Worm (Caenorhabditis elegans) whole organism, young adult: ENCODE data around the gene F45F2.10.

ENCODE experiments used
- Y56A3A.18 ChIP-seq: fragments of 200-800 bp; sonication (Bioruptor generic); IDR thresholded peaks from 2 replicates; pipeline ENCODE4 v1.3.6; 2022; ENCODE audit warnings: missing genetic modification reagents, missing genetic modification characterization, missing compliant biosample characterization
- ama-1 ChIP-seq, 3 experiments: fragments of 150-350 bp in 1 of 3; sonication (generic microtip) in 2 of 3; optimal IDR thresholded peaks; 2 replicates each; lab custom pipeline; 2014 to 2018; ENCODE audit warnings: missing biosample characterization in 2 of 3, missing genetic modification characterization in 2 of 3, missing genetic modification reagents in 2 of 3
- athp-1 ChIP-seq: sonication (generic microtip); optimal IDR thresholded peaks from 2 replicates; lab custom pipeline; 2017; ENCODE audit warnings: mild to moderate bottlenecking, missing genetic modification characterization, missing compliant biosample characterization
- madf-10 ChIP-seq: sonication (generic microtip); optimal IDR thresholded peaks from 2 replicates; lab custom pipeline; 2016; ENCODE audit warnings: mild to moderate bottlenecking, missing genetic modification characterization, missing compliant biosample characterization
- nfya-2 ChIP-seq: fragments of 200-800 bp; sonication (Bioruptor generic); IDR thresholded peaks from 2 replicates; pipeline ENCODE4 v1.3.6; 2022; ENCODE audit warnings: missing genetic modification reagents, missing genetic modification characterization, missing compliant biosample characterization
- nhr-120 ChIP-seq: fragments of 200-800 bp; sonication (Bioruptor generic); IDR thresholded peaks from 2 replicates; pipeline ENCODE4 v1.3.6; 2022; ENCODE audit warnings: missing genetic modification characterization, missing compliant biosample characterization
- pha-4 ChIP-seq: fragments of 150-350 bp; sonication (generic microtip); optimal IDR thresholded peaks from 2 replicates; lab custom pipeline; 2014; ENCODE audit warnings: missing biosample characterization, missing genetic modification reagents, missing genetic modification characterization
- ztf-18 ChIP-seq: sonication (generic microtip); optimal IDR thresholded peaks from 2 replicates; lab custom pipeline; 2016; ENCODE audit warnings: missing genotype, mild to moderate bottlenecking, missing genetic modification characterization, missing compliant biosample characterization
- ztf-22 ChIP-seq: fragments of 200-800 bp; sonication (Bioruptor generic); optimal IDR thresholded peaks from 2 replicates; lab custom pipeline; 2018; ENCODE audit warnings: mild to moderate bottlenecking, missing genetic modification characterization, moderate library complexity, missing compliant biosample characterization

DNA sequence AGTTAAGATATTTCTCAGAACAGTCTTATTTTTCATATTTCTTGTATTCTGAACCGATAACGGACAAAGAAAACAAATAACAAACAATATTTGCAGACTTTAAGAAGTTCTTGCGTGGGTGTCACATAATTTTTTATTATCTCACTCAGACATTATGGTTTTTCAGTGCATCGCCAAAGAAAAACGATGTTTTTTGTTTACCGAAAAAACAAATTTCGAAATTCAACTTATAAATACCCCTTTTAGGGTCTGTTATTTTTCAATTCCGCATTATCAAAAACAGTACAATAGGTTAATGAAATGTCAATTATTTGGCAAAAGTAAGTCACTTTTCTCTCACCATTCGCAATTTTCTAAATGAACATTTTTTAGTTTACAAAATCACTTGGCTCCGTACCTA is 18.4 kb upstream of the F45F2.10 start, which contains the start of gene otpl-4:
- no peak for TF ChIP-seq ztf-22 (GFP tag; lab: Kevin White, UChicago)
- TF ChIP-seq ztf-18 (tag; lab: Kevin White, UChicago) = no peak
- TF ChIP-seq ama-1 (optimal IDR thresholded peaks at IDR 0.05; lab: Kevin White, UChicago) = no peak
- no peak for TF ChIP-seq ama-1 (GFP tag; optimal IDR thresholded peaks at IDR 0.05; lab: Kevin White, UChicago)
- TF ChIP-seq Y56A3A.18 (GFP tag; lab: Robert Waterston, UW) = no peak
- no peak for TF ChIP-seq nhr-120 (GFP tag; lab: Robert Waterston, UW)
- no peak for TF ChIP-seq madf-10 (tag; lab: Kevin White, UChicago)
- TF ChIP-seq nfya-2 (GFP tag; lab: Robert Waterston, UW) = no peak
- TF ChIP-seq athp-1 (tag; lab: Kevin White, UChicago) = no peak
- no peak for TF ChIP-seq pha-4
